Fruit fly (Drosophila melanogaster): ENCODE data around the gene RFeSP.

The RFeSP gene

DNA sequence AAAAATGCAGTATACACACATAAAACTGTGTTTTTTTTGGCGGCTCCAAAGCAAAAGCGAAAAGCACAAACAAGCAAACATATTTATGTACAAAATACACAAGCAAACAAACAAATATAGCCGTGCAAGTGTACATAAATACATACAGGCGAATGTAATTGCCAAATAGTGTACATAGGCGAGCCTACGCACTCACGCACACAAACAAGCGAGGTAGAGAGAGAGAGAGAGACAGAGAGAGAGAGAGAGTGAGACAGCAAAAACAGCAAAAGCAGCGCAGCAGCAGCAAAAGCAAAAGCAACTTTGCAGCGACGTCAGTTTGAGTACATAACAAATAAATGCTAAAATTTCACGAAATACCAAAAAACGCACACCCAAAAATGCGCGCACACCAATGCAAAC, 34.7 kb upstream of the RFeSP start (continued):
- TF ChIP-seq CG10462 (GFP tag; optimal IDR thresholded peaks at IDR 0.05) (peak; percentile 22), CG8765 (GFP tag; IDR thresholded peaks at IDR 0.05) (peak; percentile 31; the same call in 1 of the 2 replicates), gem (tag; optimal IDR thresholded peaks at IDR 0.05) (peak; percentile 87), Oli (tag; optimal IDR thresholded peaks at IDR 0.05) (peak; percentile 73), tap (tag; optimal IDR thresholded peaks at IDR 0.05) (peak; percentile 85), bcd (GFP tag; optimal IDR thresholded peaks at IDR 0.05) (peak; percentile 81), Fer3 (tag; optimal IDR thresholded peaks at IDR 0.05) (peak; percentile 85), CG3726 (GFP tag; IDR thresholded peaks at IDR 0.05) (peak; percentile 58; the same call in 1 of the 3 replicates), CG34422 (GFP tag; IDR thresholded peaks at IDR 0.05) (peak; percentile 27; the same call in 1 of the 3 replicates), Eip74EF (GFP tag; optimal IDR thresholded peaks at IDR 0.05) (peak in 1 of 2 experiments; percentile 80), org-1 (GFP tag; optimal IDR thresholded peaks at IDR 0.05) (peak; percentile 87), CHES-1-like (GFP tag; optimal IDR thresholded peaks at IDR 0.05) (peak; percentile 84), ab (GFP tag; optimal IDR thresholded peaks at IDR 0.05) (peak; percentile 14), CG9215 (GFP tag; IDR thresholded peaks at IDR 0.05) (no peak), NC2β (GFP tag; optimal IDR thresholded peaks at IDR 0.05) (peak; percentile 89), Nf-YB (GFP tag; optimal IDR thresholded peaks at IDR 0.05) (peak; percentile 44), CG31388 (GFP tag; optimal IDR thresholded peaks at IDR 0.05) (peak; percentile 14), Hr78 (GFP tag; optimal IDR thresholded peaks at IDR 0.05) (no peak), Lpt (GFP tag; optimal IDR thresholded peaks at IDR 0.05) (no peak), dysf (GFP tag; IDR thresholded peaks at IDR 0.05) (peak; percentile 51; the same call in 2 of the 3 replicates), CG16863 (GFP tag; optimal IDR thresholded peaks at IDR 0.05) (peak; percentile 86), CG3065 (GFP tag; optimal IDR thresholded peaks at IDR 0.05) (peak; percentile 63), gce (GFP tag; IDR thresholded peaks at IDR 0.05) (peak; percentile 85; the same call in 2 of the 3 replicates), Hmx (GFP tag; optimal IDR thresholded peaks at IDR 0.05) (no peak), CG17361 (GFP tag; IDR thresholded peaks at IDR 0.05) (no peak), CG30020 (tag; optimal IDR thresholded peaks at IDR 0.05) (no peak), CG17568 (GFP tag; optimal IDR thresholded peaks at IDR 0.05) (peak; percentile 94), CG4730 (GFP tag; IDR thresholded peaks at IDR 0.05) (peak; percentile 25; the same call in 1 of the 2 replicates), exex (tag; optimal IDR thresholded peaks at IDR 0.05) (peak; percentile 63), CG3847 (GFP tag; IDR thresholded peaks at IDR 0.05) (no peak), CG4854 (GFP tag; optimal IDR thresholded peaks at IDR 0.05) (peak; percentile 80), CG13775 (GFP tag; optimal IDR thresholded peaks at IDR 0.05) (no peak), CG10431 (GFP tag; optimal IDR thresholded peaks at IDR 0.05) (no peak), Poxn (GFP tag; IDR thresholded peaks at IDR 0.05) (no peak), Hey (tag; optimal IDR thresholded peaks at IDR 0.05) (peak; percentile 72), CG15601 (tag; optimal IDR thresholded peaks at IDR 0.05) (peak; percentile 92), Hmr (GFP tag; optimal IDR thresholded peaks at IDR 0.05) (peak; percentile 74), dmrt99B (tag; optimal IDR thresholded peaks at IDR 0.05) (peak; percentile 84), ham (GFP tag; IDR thresholded peaks at IDR 0.05) (no peak), mirr (GFP tag; optimal IDR thresholded peaks at IDR 0.05) (peak; percentile 89), kah (GFP tag; optimal IDR thresholded peaks at IDR 0.05) (peak; percentile 78), CG9817 (tag; optimal IDR thresholded peaks at IDR 0.05) (peak; percentile 48), sr (GFP tag; IDR thresholded peaks at IDR 0.05) (peak; percentile 94), scrt (GFP tag; optimal IDR thresholded peaks at IDR 0.05) (peak; percentile 73), Trl (optimal IDR thresholded peaks at IDR 0.05) (peak; percentile 47 to 79), Trl (GFP tag; optimal IDR thresholded peaks at IDR 0.05) (peak; percentile 89), CG5953 (GFP tag; IDR thresholded peaks at IDR 0.05) (peak; percentile 84), disco-r (GFP tag; optimal IDR thresholded peaks at IDR 0.05) (peak; percentile 79), CG4404 (GFP tag; IDR thresholded peaks at IDR 0.05) (no peak), gsb-n (tag; optimal IDR thresholded peaks at IDR 0.05) (peak; percentile 89), cg (GFP tag; optimal IDR thresholded peaks at IDR 0.05) (peak; percentile 97)

All from whole organism, embryonic.